Fruit fly (Drosophila melanogaster) whole organism, wandering third instar larva: ENCODE results near the gene Ir94a.

ENCODE experiments used
- Abd-B ChIP-seq: fragments of >200 bp; optimal IDR thresholded peaks from 2 replicates; lab custom pipeline; 2017; ENCODE audit warnings: missing biosample characterization, missing genetic modification characterization
- CG32264 ChIP-seq: fragments of 200-800 bp; sonication (Bioruptor generic); optimal IDR thresholded peaks from 2 replicates; lab custom pipeline; 2016; ENCODE audit warnings: missing biosample characterization, missing genetic modification characterization
- CG9705 ChIP-seq: fragments of 200-800 bp; sonication (Bioruptor generic); optimal IDR thresholded peaks from 2 replicates; lab custom pipeline; 2018; ENCODE audit warnings: missing biosample characterization, mild to moderate bottlenecking, missing genetic modification characterization
- CrebA ChIP-seq: fragments of 200-800 bp; sonication (Bioruptor generic); optimal IDR thresholded peaks from 2 replicates; lab custom pipeline; 2016; ENCODE audit warnings: missing biosample characterization, mild to moderate bottlenecking, missing genetic modification characterization, borderline replicate concordance
- Dfd ChIP-seq: fragments of >200 bp; optimal IDR thresholded peaks from 2 replicates; lab custom pipeline; 2017; ENCODE audit warnings: missing biosample characterization, missing genetic modification characterization
- Dif ChIP-seq: fragments of 200-275, 200-300 bp; sonication (Bioruptor generic); optimal IDR thresholded peaks from 2 replicates; lab custom pipeline; 2018; ENCODE audit warnings: missing biosample characterization, missing genetic modification characterization; ENCODE audit not compliant: partially characterized antibody
- GATAd ChIP-seq: sonication (Bioruptor generic); optimal IDR thresholded peaks from 2 replicates; lab custom pipeline; 2016; ENCODE audit warnings: missing biosample characterization, missing genetic modification characterization
- Hnf4 ChIP-seq: fragments of 200-800 bp; sonication (Bioruptor generic); optimal IDR thresholded peaks from 2 replicates; lab custom pipeline; 2016; ENCODE audit warnings: missing biosample characterization, mild to moderate bottlenecking, missing genetic modification characterization
- Hr78 ChIP-seq: fragments of >200 bp; optimal IDR thresholded peaks from 2 replicates; lab custom pipeline; 2017; ENCODE audit warnings: missing biosample characterization, missing genetic modification characterization
- Hr83 ChIP-seq: fragments of 200-300 bp; sonication (Bioruptor generic); optimal IDR thresholded peaks from 2 replicates; lab custom pipeline; 2016; ENCODE audit warnings: missing biosample characterization, mild to moderate bottlenecking, missing genetic modification characterization, moderate library complexity; ENCODE audit not compliant: poor library complexity, severe bottlenecking
- Jra ChIP-seq: sonication (Bioruptor generic); optimal IDR thresholded peaks from 2 replicates; lab custom pipeline; 2016; ENCODE audit warnings: missing biosample characterization, missing genetic modification characterization
- Mio ChIP-seq: sonication (Bioruptor generic); optimal IDR thresholded peaks from 2 replicates; lab custom pipeline; 2016; ENCODE audit warnings: missing biosample characterization, missing genetic modification characterization
- Myc ChIP-seq: fragments of >200 bp; optimal IDR thresholded peaks from 2 replicates; lab custom pipeline; 2017
- OdsH ChIP-seq: fragments of 200-800 bp; sonication (Bioruptor generic); optimal IDR thresholded peaks from 2 replicates; lab custom pipeline; 2016; ENCODE audit warnings: missing biosample characterization, mild to moderate bottlenecking, missing genetic modification characterization
- Rel ChIP-seq, 2 experiments: fragments of 200-800 bp; sonication (Bioruptor generic) in 1 of 2; optimal IDR thresholded peaks; 2 replicates in 1 of 2; 3 replicates in 1 of 2; lab custom pipeline; 2016 to 2019; ENCODE audit warnings: mild to moderate bottlenecking in 2 of 2, missing biosample characterization in 2 of 2, missing genetic modification characterization in 2 of 2, moderate library complexity in 1 of 2
- Sp1 ChIP-seq: fragments of 200-800 bp; sonication (Bioruptor generic); optimal IDR thresholded peaks from 3 replicates; lab custom pipeline; 2019; ENCODE audit warnings: missing biosample characterization, mild to moderate bottlenecking, missing genetic modification characterization, moderate library complexity
- br ChIP-seq: fragments of 200-800 bp; sonication (Bioruptor generic); optimal IDR thresholded peaks from 2 replicates; lab custom pipeline; 2016; ENCODE audit warnings: missing biosample characterization, missing genetic modification characterization
- dl ChIP-seq, 2 experiments: fragments of 175-275, 200-275 bp in 1 of 2; fragments of 200-275 bp in 1 of 2; sonication (Bioruptor generic); optimal IDR thresholded peaks; lab custom pipeline; 2018; ENCODE audit warnings: mild to moderate bottlenecking in 2 of 2, missing biosample characterization in 2 of 2, missing genetic modification characterization in 2 of 2, moderate library complexity in 2 of 2; ENCODE audit not compliant: partially characterized antibody in 2 of 2, insufficient read depth in 1 of 2
- dmrt93B ChIP-seq: fragments of 200-800 bp; sonication (Bioruptor generic); optimal IDR thresholded peaks from 2 replicates; lab custom pipeline; 2018; ENCODE audit warnings: missing biosample characterization, mild to moderate bottlenecking, missing genetic modification characterization
- ey ChIP-seq: fragments of 200-800 bp; sonication (Bioruptor generic); optimal IDR thresholded peaks from 2 replicates; lab custom pipeline; 2016; ENCODE audit warnings: missing biosample characterization, missing genetic modification characterization
- foxo ChIP-seq, 2 experiments: fragments of 200-800 bp; sonication (Bioruptor generic); optimal IDR thresholded peaks; 2 replicates in 1 of 2; 3 replicates in 1 of 2; lab custom pipeline; 2016 to 2017; ENCODE audit warnings: missing biosample characterization in 2 of 2, missing genetic modification characterization in 2 of 2
- fru ChIP-seq: fragments of 200-800 bp; sonication (Bioruptor generic); optimal IDR thresholded peaks from 3 replicates; lab custom pipeline; 2016; ENCODE audit warnings: missing biosample characterization, mild to moderate bottlenecking, missing genetic modification characterization
- h ChIP-seq: fragments of 200-800 bp; sonication (Bioruptor generic); optimal IDR thresholded peaks from 3 replicates; lab custom pipeline; 2016; ENCODE audit warnings: missing biosample characterization, mild to moderate bottlenecking, missing genetic modification characterization
- jim ChIP-seq: fragments of 175-275, 200-325 bp; sonication (Bioruptor generic); optimal IDR thresholded peaks from 2 replicates; lab custom pipeline; 2016; ENCODE audit warnings: missing biosample characterization, mild to moderate bottlenecking, missing genetic modification characterization
- pan ChIP-seq: fragments of >200 bp; optimal IDR thresholded peaks from 2 replicates; lab custom pipeline; 2017
- rgr ChIP-seq: fragments of 200-800 bp; sonication (Bioruptor generic); optimal IDR thresholded peaks from 3 replicates; lab custom pipeline; 2016; ENCODE audit warnings: missing biosample characterization, mild to moderate bottlenecking, missing genetic modification characterization
- sage ChIP-seq: fragments of 200-800 bp; sonication (Bioruptor generic); optimal IDR thresholded peaks from 2 replicates; lab custom pipeline; 2016; ENCODE audit warnings: missing biosample characterization, mild to moderate bottlenecking, missing genetic modification characterization
- sv ChIP-seq: fragments of 200-800 bp; sonication (Bioruptor generic); optimal IDR thresholded peaks from 3 replicates; lab custom pipeline; 2016; ENCODE audit warnings: missing biosample characterization, missing genetic modification characterization
- tai ChIP-seq: sonication (Bioruptor generic); optimal IDR thresholded peaks from 2 replicates; lab custom pipeline; 2016; ENCODE audit warnings: missing biosample characterization, missing genetic modification characterization
- usp ChIP-seq: fragments of >200 bp; optimal IDR thresholded peaks from 2 replicates; lab custom pipeline; 2017; ENCODE audit warnings: missing biosample characterization, missing genetic modification characterization
- woc ChIP-seq: sonication (Bioruptor generic); optimal IDR thresholded peaks from 2 replicates; lab custom pipeline; 2016; ENCODE audit warnings: missing biosample characterization, mild to moderate bottlenecking, missing genetic modification characterization

Gene Ir94a

DNA sequence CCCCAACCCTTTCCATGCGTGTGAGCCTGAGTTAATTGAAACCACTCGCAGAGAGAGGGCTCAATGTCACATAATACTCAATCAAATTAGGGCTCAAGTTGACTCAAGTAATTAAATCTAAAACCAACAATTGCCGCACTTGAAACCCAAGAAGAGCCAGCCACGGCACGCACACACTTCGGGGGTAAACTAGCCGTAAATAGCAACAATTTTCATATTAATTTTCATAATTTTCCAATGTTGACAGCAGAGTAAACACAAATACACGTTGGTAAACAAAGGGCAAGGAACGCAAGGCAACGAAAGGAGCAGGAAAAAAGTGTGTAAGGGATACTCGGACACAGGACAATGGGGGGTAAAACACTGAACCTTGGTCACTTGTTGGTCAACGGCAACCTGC is 34.2 kb downstream of the Ir94a start:
- TF ChIP-seq br, result no peak
- TF ChIP-seq ey (GFP tag; lab: Kevin White, UChicago), result no peak
- TF ChIP-seq dmrt93B, result no peak
- TF ChIP-seq Mio (GFP tag; lab: Kevin White, UChicago), result no peak
- no peak for TF ChIP-seq h

DNA sequence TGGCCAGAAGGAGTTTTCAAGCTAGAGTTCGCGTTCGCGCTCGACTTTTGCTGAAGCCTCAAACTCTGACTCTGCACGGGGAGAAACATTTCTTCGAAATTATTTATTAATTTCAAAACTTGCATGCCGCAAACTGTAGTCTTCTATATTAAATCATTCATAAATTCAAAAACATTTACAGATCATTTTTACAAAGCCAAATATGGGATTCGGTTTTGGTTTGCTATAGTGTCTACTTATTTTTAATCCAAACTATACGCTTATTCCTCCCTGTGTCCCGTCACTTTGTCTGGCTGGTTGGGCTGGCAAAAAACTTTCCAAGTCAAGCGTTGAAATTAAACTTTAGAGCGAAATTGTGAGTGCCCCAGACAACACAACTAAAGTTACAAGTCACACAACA is 35.0 kb downstream of the Ir94a start:
- TF ChIP-seq ey (GFP tag; lab: Kevin White, UChicago), result no peak
- no peak for TF ChIP-seq dmrt93B
- TF ChIP-seq CG32264 (GFP tag; lab: Kevin White, UChicago), result no peak
- TF ChIP-seq OdsH (GFP tag; lab: Kevin White, UChicago), result no peak
- TF ChIP-seq Jra (GFP tag; lab: Kevin White, UChicago), result no peak
- TF ChIP-seq Hr83 (GFP tag; lab: Kevin White, UChicago), result no peak
- no peak for TF ChIP-seq Dfd (GFP tag; lab: Kevin White, UChicago)
- TF ChIP-seq rgr, result no peak
- TF ChIP-seq Dif, result no peak
- TF ChIP-seq Myc (lab: Kevin White, UChicago), result no peak

DNA sequence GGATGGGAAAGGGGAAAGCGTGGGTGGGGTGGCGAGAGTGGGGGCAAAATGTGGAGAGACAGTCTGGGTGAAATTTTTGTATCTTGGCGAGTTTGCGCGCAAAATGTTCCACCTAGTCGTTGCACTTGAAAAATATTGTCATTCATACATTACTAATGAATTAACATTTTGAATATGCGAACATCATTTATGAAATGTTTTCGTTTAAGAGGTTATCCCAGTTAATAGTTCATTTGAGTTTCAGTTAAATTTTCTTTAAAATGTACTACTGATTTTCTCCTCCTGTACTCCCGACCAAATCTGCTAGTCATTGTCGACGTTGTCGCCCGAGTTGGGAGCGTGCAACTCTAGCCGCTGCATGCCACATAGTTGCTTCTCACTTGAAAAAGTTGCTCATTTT is 36.7 kb downstream of the Ir94a start:
- TF ChIP-seq fru (GFP tag; lab: Kevin White, UChicago), result no peak
- TF ChIP-seq Abd-B, result no peak
- no peak for TF ChIP-seq Dfd (GFP tag; lab: Kevin White, UChicago)
- TF ChIP-seq dl (GFP tag; optimal IDR thresholded peaks at IDR 0.05; lab: Kevin White, UChicago; ENCODE audit: insufficient read depth in 1 of 2, partially characterized antibody in 2 of 2), result no peak
- TF ChIP-seq Hr78 (GFP tag; lab: Kevin White, UChicago), result no peak
- TF ChIP-seq pan (lab: Kevin White, UChicago), result no peak
- TF ChIP-seq CG32264 (GFP tag; lab: Kevin White, UChicago), result no peak
- TF ChIP-seq CrebA (GFP tag; lab: Kevin White, UChicago), result no peak
- no peak for TF ChIP-seq woc
- TF ChIP-seq ey (GFP tag; lab: Kevin White, UChicago), result no peak
- TF ChIP-seq sv, result no peak
- TF ChIP-seq OdsH (GFP tag; lab: Kevin White, UChicago), result no peak
- no peak for TF ChIP-seq tai (GFP tag; lab: Kevin White, UChicago)
- TF ChIP-seq Rel (GFP tag; optimal IDR thresholded peaks at IDR 0.05; lab: Kevin White, UChicago), result no peak
- no peak for TF ChIP-seq Rel (tag; optimal IDR thresholded peaks at IDR 0.05; lab: Kevin White, UChicago)
- no peak for TF ChIP-seq GATAd (GFP tag; lab: Kevin White, UChicago)
- TF ChIP-seq rgr, result no peak
- no peak for TF ChIP-seq dmrt93B
- no peak for TF ChIP-seq jim (GFP tag; lab: Kevin White, UChicago)
- TF ChIP-seq Hnf4 (GFP tag; lab: Kevin White, UChicago), result no peak
- no peak for TF ChIP-seq foxo (GFP tag; optimal IDR thresholded peaks at IDR 0.05; lab: Kevin White, UChicago)

DNA sequence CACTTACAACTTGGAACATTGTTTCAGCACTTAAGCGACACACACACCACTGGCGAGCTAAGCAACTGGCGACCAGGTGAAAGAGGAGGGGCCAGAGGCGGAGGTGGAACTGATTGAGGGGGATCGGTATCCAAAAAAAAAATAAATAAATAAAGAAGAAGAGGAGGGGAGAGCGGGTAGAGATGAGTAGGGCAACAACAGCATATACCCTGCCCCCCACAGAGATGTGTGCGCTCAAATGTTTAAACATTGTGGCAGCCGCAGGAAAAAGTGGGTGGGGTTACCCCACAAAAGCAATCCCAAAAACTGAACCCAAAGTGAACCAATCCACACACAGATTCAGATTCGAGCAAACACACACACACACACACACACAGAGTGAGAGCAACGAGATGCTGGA is 37.2 kb downstream of the Ir94a start:
- no peak for TF ChIP-seq rgr
- no peak for TF ChIP-seq tai (GFP tag; lab: Kevin White, UChicago)
- TF ChIP-seq Jra (GFP tag; lab: Kevin White, UChicago), result no peak
- TF ChIP-seq usp (GFP tag; lab: Kevin White, UChicago), result no peak
- TF ChIP-seq CG9705 (GFP tag; lab: Kevin White, UChicago), result no peak
- TF ChIP-seq ey (GFP tag; lab: Kevin White, UChicago), result no peak
- TF ChIP-seq woc, result no peak
- TF ChIP-seq Hr78 (GFP tag; lab: Kevin White, UChicago), result no peak

DNA sequence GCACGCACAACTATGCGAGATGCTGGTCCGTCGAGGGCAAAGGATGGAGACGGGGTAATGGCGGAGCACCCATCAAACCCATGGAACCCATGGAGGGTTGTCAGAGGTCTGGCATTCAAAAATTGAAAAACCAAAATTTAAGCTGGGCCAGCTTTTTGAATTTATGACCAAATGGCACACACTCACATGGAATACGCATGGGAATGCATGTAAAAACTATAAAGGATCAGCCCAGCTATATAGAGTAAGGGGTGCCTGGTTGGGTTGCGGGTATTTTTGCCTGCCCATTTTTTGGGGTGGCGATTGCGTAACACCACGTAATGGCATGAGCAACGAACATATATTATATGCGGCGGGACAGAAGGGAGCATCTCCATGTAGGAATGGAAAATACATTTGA is 39.2 kb downstream of the Ir94a start:
- TF ChIP-seq Myc (lab: Kevin White, UChicago) (no peak), jim (GFP tag; lab: Kevin White, UChicago) (no peak), Mio (GFP tag; lab: Kevin White, UChicago) (no peak), sage (GFP tag; lab: Kevin White, UChicago) (no peak), Sp1 (GFP tag; lab: Kevin White, UChicago) (no peak), Jra (GFP tag; lab: Kevin White, UChicago) (no peak), pan (lab: Kevin White, UChicago) (no peak), CG32264 (GFP tag; lab: Kevin White, UChicago) (no peak)
